Fruit fly (Drosophila melanogaster) whole organism, adult: ENCODE results near the gene CG11617.

Experiments used
- CG11617 ChIP-seq: fragments of 200-800 bp; sonication (Bioruptor generic); optimal IDR thresholded peaks from 2 replicates; lab custom pipeline; 2017; ENCODE audit warnings: mild to moderate bottlenecking, missing biosample characterization, missing genetic modification reagents, missing genetic modification characterization
- CG14711 ChIP-seq: fragments of 200-800 bp; sonication (Bioruptor generic); optimal IDR thresholded peaks from 2 replicates; lab custom pipeline; 2018; ENCODE audit warnings: missing biosample characterization, mild to moderate bottlenecking, missing genetic modification characterization, moderate library complexity
- CG1620 ChIP-seq: fragments of 200-800 bp; sonication (Bioruptor generic); optimal IDR thresholded peaks from 2 replicates; lab custom pipeline; 2016; ENCODE audit warnings: missing biosample characterization, missing genetic modification characterization
- CG5204 ChIP-seq: fragments of 200-800 bp; sonication (Bioruptor generic); optimal IDR thresholded peaks from 2 replicates; lab custom pipeline; 2016; ENCODE audit warnings: missing biosample characterization, missing genetic modification characterization
- CG7101 ChIP-seq: fragments of 200-800 bp; sonication (Bioruptor generic); optimal IDR thresholded peaks from 2 replicates; lab custom pipeline; 2018; ENCODE audit warnings: missing biosample characterization, mild to moderate bottlenecking, missing genetic modification characterization, moderate library complexity
- Hr96 ChIP-seq: fragments of 200-800 bp; sonication (Bioruptor generic); optimal IDR thresholded peaks from 2 replicates; lab custom pipeline; 2016; ENCODE audit warnings: missing biosample characterization, missing genetic modification characterization
- cic ChIP-seq: fragments of 200-800 bp; sonication (Bioruptor generic); optimal IDR thresholded peaks from 2 replicates; lab custom pipeline; 2017; ENCODE audit warnings: missing biosample characterization, mild to moderate bottlenecking, missing genetic modification characterization, moderate library complexity
- kay ChIP-seq: fragments of 200-800 bp; sonication (Bioruptor generic); peaks from one replicate; lab custom pipeline; 2016; ENCODE audit warnings: missing biosample characterization, missing genetic modification characterization, borderline replicate concordance
- ovo ChIP-seq: fragments of 200-800 bp; sonication (Bioruptor generic); optimal IDR thresholded peaks from 2 replicates; lab custom pipeline; 2016; ENCODE audit warnings: missing biosample characterization, missing genetic modification characterization
- pad ChIP-seq: fragments of 200-800 bp; sonication (Bioruptor generic); optimal IDR thresholded peaks from 3 replicates; lab custom pipeline; 2017; ENCODE audit warnings: missing biosample characterization, missing genetic modification characterization, mild to moderate bottlenecking, moderate library complexity, missing genetic modification reagents

- no peak for TF ChIP-seq CG5204 (GFP tag; lab: Kevin White, UChicago)
- TF ChIP-seq cic (GFP tag; lab: Kevin White, UChicago), result no peak
- TF ChIP-seq CG7101, result peak; percentile 25
- no peak for TF ChIP-seq kay (GFP tag; lab: Kevin White, UChicago)
- no peak for TF ChIP-seq CG14711
- peak; percentile 23 for TF ChIP-seq pad (GFP tag; lab: Kevin White, UChicago)
- TF ChIP-seq CG1620, result peak; percentile 64
- peak; percentile 46 for TF ChIP-seq CG11617
- TF ChIP-seq Hr96 (GFP tag; lab: Kevin White, UChicago), result peak; percentile 56
- no peak for TF ChIP-seq ovo (GFP tag; lab: Kevin White, UChicago)
These were observed 43.6 kb upstream of the CG11617 start, which contains the start of gene kis for dm6 chr2L:250507-251215.
